Worm (Caenorhabditis elegans) whole organism, L1 larva: ENCODE results near the gene cyp-32A1.

Source experiments
- C34B4.2 ChIP-seq: sonication (generic microtip); optimal IDR thresholded peaks from 2 replicates; lab custom pipeline; 2017; ENCODE audit warnings: mild to moderate bottlenecking, missing genetic modification characterization, missing compliant biosample characterization
- F16B12.6 ChIP-seq: fragments of 150-350 bp; optimal IDR thresholded peaks from 2 replicates; lab custom pipeline; 2014; ENCODE audit warnings: missing biosample characterization, missing genetic modification characterization
- alr-1 ChIP-seq: fragments of 200-800 bp; sonication (Bioruptor generic); optimal IDR thresholded peaks from 2 replicates; lab custom pipeline; 2018; ENCODE audit warnings: borderline replicate concordance, mild to moderate bottlenecking, missing genetic modification characterization, missing compliant biosample characterization
- aly-2 ChIP-seq: fragments of 150-350 bp; optimal IDR thresholded peaks from 2 replicates; lab custom pipeline; 2014; ENCODE audit warnings: missing biosample characterization, missing genetic modification characterization
- ama-1 ChIP-seq: fragments of 150-350 bp; optimal IDR thresholded peaks from 2 replicates; lab custom pipeline; 2014
- blmp-1 ChIP-seq: fragments of 150-350 bp; optimal IDR thresholded peaks from 2 replicates; lab custom pipeline; 2014; ENCODE audit warnings: missing biosample characterization, missing genetic modification characterization
- ceh-8 ChIP-seq: fragments of 200-800 bp; sonication (Bioruptor generic); optimal IDR thresholded peaks from 2 replicates; lab custom pipeline; 2018; ENCODE audit warnings: mild to moderate bottlenecking, missing genetic modification characterization, moderate library complexity, missing compliant biosample characterization
- ces-1 ChIP-seq: fragments of 150-350 bp; optimal IDR thresholded peaks from 2 replicates; lab custom pipeline; 2014; ENCODE audit warnings: missing biosample characterization, missing genetic modification reagents, missing genetic modification characterization
- dsc-1 ChIP-seq: sonication (generic microtip); optimal IDR thresholded peaks from 2 replicates; lab custom pipeline; 2016; ENCODE audit warnings: mild to moderate bottlenecking, missing genetic modification characterization, missing compliant biosample characterization
- efl-1 ChIP-seq, 4 experiments: fragments of 150-350 bp; optimal IDR thresholded peaks in 3 of 4; peaks in 1 of 4; 1 replicate in 1 of 4; 2 replicates in 3 of 4; lab custom pipeline; 2014; ENCODE audit warnings: missing biosample characterization in 2 of 4, missing genetic modification characterization in 2 of 4, missing genetic modification reagents in 2 of 4
- efl-3 ChIP-seq: fragments of 200-800 bp; sonication (Bioruptor generic); optimal IDR thresholded peaks from 2 replicates; lab custom pipeline; 2018; ENCODE audit warnings: mild to moderate bottlenecking, missing genetic modification characterization, missing compliant biosample characterization
- ets-5 ChIP-seq: fragments of 200-800 bp; sonication (Bioruptor generic); IDR thresholded peaks from 2 replicates; pipeline ENCODE4 v1.3.6; 2022; ENCODE audit warnings: missing genetic modification characterization, missing compliant biosample characterization
- fkh-10 ChIP-seq: sonication (generic microtip); optimal IDR thresholded peaks from 2 replicates; lab custom pipeline; 2017; ENCODE audit warnings: missing biosample characterization, missing genetic modification reagents, missing genetic modification characterization
- fos-1 ChIP-seq: fragments of 150-350 bp; optimal IDR thresholded peaks from 2 replicates; lab custom pipeline; 2014; ENCODE audit warnings: missing biosample characterization, missing genetic modification characterization
- hlh-17 ChIP-seq: fragments of 200-800 bp; sonication (Bioruptor generic); optimal IDR thresholded peaks from 2 replicates; lab custom pipeline; 2018; ENCODE audit warnings: missing genetic modification characterization, mild to moderate bottlenecking, missing compliant biosample characterization, moderate library complexity, borderline replicate concordance
- hlh-4 ChIP-seq: sonication (generic microtip); optimal IDR thresholded peaks from 2 replicates; lab custom pipeline; 2016; ENCODE audit warnings: mild to moderate bottlenecking, missing genetic modification characterization, missing compliant biosample characterization
- hpl-2 ChIP-seq: fragments of 150-350 bp; optimal IDR thresholded peaks from 2 replicates; lab custom pipeline; 2014; ENCODE audit warnings: missing biosample characterization, missing genetic modification reagents, missing genetic modification characterization
- lin-14 ChIP-seq: fragments of 200-800 bp; sonication (Bioruptor generic); optimal IDR thresholded peaks from 2 replicates; lab custom pipeline; 2018; ENCODE audit warnings: mild to moderate bottlenecking, missing genetic modification characterization, moderate library complexity, missing compliant biosample characterization
- lin-35 ChIP-seq, 2 experiments: fragments of 150-350 bp; optimal IDR thresholded peaks; 2 replicates each; lab custom pipeline; 2014; ENCODE audit warnings: missing biosample characterization in 2 of 2, missing genetic modification characterization in 2 of 2, missing genetic modification reagents in 2 of 2
- lin-39 ChIP-seq: fragments of 150-350 bp; optimal IDR thresholded peaks from 2 replicates; lab custom pipeline; 2014; ENCODE audit warnings: missing biosample characterization, missing genetic modification reagents, missing genetic modification characterization
- lir-3 ChIP-seq: sonication (generic microtip); optimal IDR thresholded peaks from 2 replicates; lab custom pipeline; 2016; ENCODE audit warnings: mild to moderate bottlenecking, missing genetic modification characterization, moderate library complexity, missing compliant biosample characterization; ENCODE audit not compliant: poor library complexity
- lsy-2 ChIP-seq, 2 experiments: fragments of 150-350 bp; optimal IDR thresholded peaks; 2 replicates each; lab custom pipeline; 2014; ENCODE audit warnings: missing biosample characterization in 2 of 2, missing genetic modification characterization in 2 of 2
- mdl-1 ChIP-seq, 2 experiments: fragments of 150-350 bp; optimal IDR thresholded peaks; 2 replicates each; lab custom pipeline; 2014 to 2017; ENCODE audit warnings: missing biosample characterization in 2 of 2, missing genetic modification characterization in 2 of 2, inconsistent platforms in 1 of 2
- mef-2 ChIP-seq: fragments of 150-350 bp; optimal IDR thresholded peaks from 2 replicates; lab custom pipeline; 2014; ENCODE audit warnings: missing biosample characterization, missing genetic modification characterization
- nhr-19 ChIP-seq: fragments of 200-800 bp; sonication (Bioruptor generic); conservative IDR thresholded peaks from 2 replicates; pipeline ENCODE4 v1.3.6; 2022; ENCODE audit warnings: missing genetic modification characterization, missing compliant biosample characterization
- nhr-20 ChIP-seq: sonication (generic microtip); optimal IDR thresholded peaks from 2 replicates; lab custom pipeline; 2016; ENCODE audit warnings: mild to moderate bottlenecking, missing genetic modification characterization, missing compliant biosample characterization
- nhr-71 ChIP-seq: sonication (generic microtip); optimal IDR thresholded peaks from 2 replicates; lab custom pipeline; 2016; ENCODE audit warnings: mild to moderate bottlenecking, missing genetic modification characterization, moderate library complexity, missing compliant biosample characterization
- nhr-76 ChIP-seq: sonication (generic microtip); optimal IDR thresholded peaks from 2 replicates; lab custom pipeline; 2017; ENCODE audit warnings: missing biosample characterization, missing genetic modification characterization
- nhr-77 ChIP-seq: fragments of 150-350 bp; optimal IDR thresholded peaks from 2 replicates; lab custom pipeline; 2014; ENCODE audit warnings: missing biosample characterization, missing genetic modification characterization
- nhr-84 ChIP-seq: sonication (generic microtip); optimal IDR thresholded peaks from 2 replicates; lab custom pipeline; 2017; ENCODE audit warnings: missing biosample characterization, missing genetic modification characterization
- nhr-85 ChIP-seq: sonication (generic microtip); peaks from one replicate; lab custom pipeline; 2016; ENCODE audit warnings: missing genetic modification characterization, inconsistent platforms, missing compliant biosample characterization
- pqm-1 ChIP-seq: sonication (generic microtip); optimal IDR thresholded peaks from 3 replicates; lab custom pipeline; 2017; ENCODE audit warnings: missing biosample characterization, missing genetic modification characterization
- rnt-1 ChIP-seq: sonication (generic microtip); optimal IDR thresholded peaks from 2 replicates; lab custom pipeline; 2016; ENCODE audit warnings: mild to moderate bottlenecking, missing genetic modification characterization, moderate library complexity, missing compliant biosample characterization
- snu-23 ChIP-seq: sonication (generic microtip); optimal IDR thresholded peaks from 2 replicates; lab custom pipeline; 2016; ENCODE audit warnings: missing genetic modification characterization, missing compliant biosample characterization
- sox-4 ChIP-seq: sonication (generic microtip); optimal IDR thresholded peaks from 2 replicates; lab custom pipeline; 2016; ENCODE audit warnings: missing genetic modification characterization, missing compliant biosample characterization
- sptf-1 ChIP-seq: fragments of 150-350 bp; optimal IDR thresholded peaks from 2 replicates; lab custom pipeline; 2014; ENCODE audit warnings: missing biosample characterization, missing genetic modification characterization
- swsn-7 ChIP-seq: sonication (generic microtip); optimal IDR thresholded peaks from 2 replicates; lab custom pipeline; 2016; ENCODE audit warnings: missing genetic modification characterization, missing compliant biosample characterization
- tbx-2 ChIP-seq: sonication (generic microtip); optimal IDR thresholded peaks from 2 replicates; lab custom pipeline; 2016; ENCODE audit warnings: missing genetic modification characterization, missing compliant biosample characterization
- unc-130 ChIP-seq: fragments of 150-350 bp; optimal IDR thresholded peaks from 2 replicates; lab custom pipeline; 2017; ENCODE audit warnings: missing biosample characterization, missing genetic modification characterization, inconsistent platforms
- unc-62 ChIP-seq: fragments of 150-350 bp; optimal IDR thresholded peaks from 2 replicates; lab custom pipeline; 2014; ENCODE audit warnings: missing biosample characterization, missing genetic modification reagents, missing genetic modification characterization
- unc-98 ChIP-seq: fragments of 200-800 bp; sonication (Bioruptor generic); IDR thresholded peaks from 2 replicates; pipeline ENCODE4 v1.3.6; 2022; ENCODE audit warnings: missing genetic modification characterization, missing compliant biosample characterization
- vab-15 ChIP-seq: sonication (generic microtip); optimal IDR thresholded peaks from 2 replicates; lab custom pipeline; 2017; ENCODE audit warnings: missing genotype, mild to moderate bottlenecking, missing genetic modification characterization, missing compliant biosample characterization
- xbp-1 ChIP-seq: sonication (generic microtip); optimal IDR thresholded peaks from 2 replicates; lab custom pipeline; 2016; ENCODE audit warnings: missing genetic modification characterization, missing compliant biosample characterization
- zip-4 ChIP-seq: fragments of 200-800 bp; sonication (Bioruptor generic); optimal IDR thresholded peaks from 2 replicates; lab custom pipeline; 2018; ENCODE audit warnings: mild to moderate bottlenecking, missing genetic modification characterization, moderate library complexity, missing compliant biosample characterization
- ztf-11 ChIP-seq, 2 experiments: sonication (generic microtip); optimal IDR thresholded peaks; 2 replicates each; lab custom pipeline; 2016 to 2017; ENCODE audit warnings: missing genetic modification characterization in 2 of 2, missing biosample characterization in 1 of 2, missing compliant biosample characterization in 1 of 2
- ztf-4 ChIP-seq: fragments of 150-350 bp; optimal IDR thresholded peaks from 2 replicates; lab custom pipeline; 2014; ENCODE audit warnings: missing biosample characterization, missing genetic modification characterization

cyp-32A1 gene

ce11 chrV:7820270-7820669 lies 38.7 kb downstream of the cyp-32A1 start, which contains the start of gene lbp-4 (continued):
- peak; percentile 15 for TF ChIP-seq tbx-2 (tag; lab: Kevin White, UChicago)
- TF ChIP-seq F16B12.6 (tag; lab: Kevin White, UChicago): peak; percentile 3
- TF ChIP-seq nhr-76: no peak
- no peak for TF ChIP-seq sox-4 (tag; lab: Kevin White, UChicago)
- no peak for TF ChIP-seq sptf-1 (tag; lab: Kevin White, UChicago)
- no peak for TF ChIP-seq ama-1 (lab: Kevin White, UChicago)
- peak; percentile 40 for TF ChIP-seq lir-3
- TF ChIP-seq nhr-19 (GFP tag; lab: Robert Waterston, UW): no peak
- peak; percentile 1 to 81 for TF ChIP-seq lsy-2 (tag; optimal IDR thresholded peaks at IDR 0.05; lab: Kevin White, UChicago)
- TF ChIP-seq C34B4.2 (tag; lab: Kevin White, UChicago): no peak
- TF ChIP-seq ces-1: no peak
- no peak for TF ChIP-seq hlh-17
- peak; percentile 23 for TF ChIP-seq swsn-7 (tag; lab: Kevin White, UChicago)
- TF ChIP-seq lin-35 (GFP tag; optimal IDR thresholded peaks at IDR 0.05; lab: Kevin White, UChicago): peak; percentile 44 to 78

- TF ChIP-seq nhr-20 (tag; lab: Kevin White, UChicago) (peak; percentile 44), fkh-10 (GFP tag; lab: Kevin White, UChicago) (no peak), efl-1 (optimal IDR thresholded peaks at IDR 0.05; lab: Kevin White, UChicago) (no peak), efl-1 (GFP tag; optimal IDR thresholded peaks at IDR 0.05 in 1 of 2; lab: Kevin White, UChicago) (no peak), ets-5 (GFP tag; lab: Robert Waterston, UW) (no peak), lin-14 (peak; percentile 90), mdl-1 (tag; optimal IDR thresholded peaks at IDR 0.05; lab: Kevin White, UChicago) (peak in 1 of 2 experiments; percentile 15), lin-39 (tag; lab: Kevin White, UChicago) (peak; percentile 23), pqm-1 (no peak), hlh-4 (no peak), alr-1 (tag; lab: Kevin White, UChicago) (no peak), sptf-1 (tag; lab: Kevin White, UChicago) (no peak), ceh-8 (GFP tag; lab: Kevin White, UChicago) (no peak), lsy-2 (tag; optimal IDR thresholded peaks at IDR 0.05; lab: Kevin White, UChicago) (peak; percentile 31 to 45), unc-98 (0 out of 2 replicates have a peak, but pooled peaks have one; percentile 27), rnt-1 (peak; percentile 80), unc-130 (tag; lab: Kevin White, UChicago) (peak; percentile 46), nhr-19 (GFP tag; lab: Robert Waterston, UW) (peak; percentile 47), ces-1 (no peak), hpl-2 (no peak), fos-1 (tag; lab: Kevin White, UChicago) (peak; percentile 39), snu-23 (GFP tag; lab: Kevin White, UChicago) (peak; percentile 53), zip-4 (GFP tag; lab: Kevin White, UChicago) (no peak), nhr-84 (tag; lab: Kevin White, UChicago) (no peak), nhr-85 (tag; lab: Kevin White, UChicago) (no peak), nhr-71 (peak; percentile 86), vab-15 (tag; lab: Kevin White, UChicago) (no peak), swsn-7 (tag; lab: Kevin White, UChicago) (peak; percentile 37), unc-62 (GFP tag; lab: Kevin White, UChicago) (no peak), mef-2 (tag; lab: Kevin White, UChicago) (peak; percentile 33), xbp-1 (peak; percentile 29), aly-2 (no peak), dsc-1 (tag; lab: Kevin White, UChicago) (peak; percentile 49), tbx-2 (tag; lab: Kevin White, UChicago) (peak; percentile 33), efl-3 (no peak), ztf-4 (tag; lab: Kevin White, UChicago) (peak; percentile 56), blmp-1 (tag; lab: Kevin White, UChicago) (no peak), ztf-11 (tag; optimal IDR thresholded peaks at IDR 0.05; lab: Kevin White, UChicago) (no peak), lir-3 (no peak), nhr-77 (tag; lab: Kevin White, UChicago) (no peak)
Observed at ce11 chrV:7822655-7823054, 41.0 kb downstream of the cyp-32A1 start.
